Fruit fly (Drosophila melanogaster) whole organism, embryonic: ENCODE results near the gene CG17264.
A peak's percentile ranks its signal among the peaks of the same experiment; 100 is the strongest.

Experiments used
- Adf1 ChIP-seq: fragments of 200-800 bp; sonication (Bioruptor generic); IDR thresholded peaks from 2 replicates; pipeline ENCODE4 v1.3.6; 2022; ENCODE audit warnings: missing biosample characterization, missing genetic modification characterization
- CG10147 ChIP-seq: fragments of 200-800 bp; sonication (Bioruptor generic); optimal IDR thresholded peaks from 2 replicates; lab custom pipeline; 2019; ENCODE audit warnings: missing biosample characterization, mild to moderate bottlenecking, missing genetic modification characterization, moderate library complexity
- CG10209 ChIP-seq: fragments of 200-800 bp; sonication (Bioruptor generic); optimal IDR thresholded peaks from 3 replicates; lab custom pipeline; 2017; ENCODE audit warnings: missing biosample characterization, mild to moderate bottlenecking, missing genetic modification characterization, missing genetic modification reagents
- CG11093 ChIP-seq: fragments of 200-800 bp; sonication (Bioruptor generic); IDR thresholded peaks from 3 replicates; pipeline ENCODE4 v1.3.6; 2022; ENCODE audit warnings: missing biosample characterization, missing genetic modification characterization
- CG11695 ChIP-seq: fragments of 200-800 bp; sonication (Bioruptor generic); IDR thresholded peaks from 3 replicates; pipeline ENCODE4 v1.3.6; 2022; ENCODE audit warnings: missing biosample characterization, missing genetic modification characterization
- CG12155 ChIP-seq: fragments of 200-800 bp; sonication (Bioruptor generic); optimal IDR thresholded peaks from 3 replicates; lab custom pipeline; 2016; ENCODE audit warnings: missing biosample characterization, missing genetic modification characterization
- CG12659 ChIP-seq: fragments of 200-800 bp; sonication (Bioruptor generic); optimal IDR thresholded peaks from 3 replicates; lab custom pipeline; 2017; ENCODE audit warnings: mild to moderate bottlenecking, missing biosample characterization, missing genetic modification reagents, missing genetic modification characterization
- CG12769 ChIP-seq: fragments of 200-800 bp; sonication (Bioruptor generic); optimal IDR thresholded peaks from 2 replicates; lab custom pipeline; 2019; ENCODE audit warnings: missing biosample characterization, mild to moderate bottlenecking, missing genetic modification characterization, moderate library complexity
- CG13624 ChIP-seq: fragments of 200-800 bp; sonication (Bioruptor generic); optimal IDR thresholded peaks from 2 replicates; lab custom pipeline; 2016; ENCODE audit warnings: missing biosample characterization, missing genetic modification characterization
- CG13894 ChIP-seq: fragments of 200-800 bp; sonication (Bioruptor generic); optimal IDR thresholded peaks from 3 replicates; lab custom pipeline; 2018; ENCODE audit warnings: missing biosample characterization, mild to moderate bottlenecking, missing genetic modification characterization, moderate library complexity
- CG1529 ChIP-seq: fragments of 200-800 bp; sonication (Bioruptor generic); optimal IDR thresholded peaks from 3 replicates; lab custom pipeline; 2018; ENCODE audit warnings: missing biosample characterization, missing genetic modification characterization
- CG16813 ChIP-seq: fragments of 200-800 bp; sonication (Bioruptor generic); IDR thresholded peaks from 3 replicates; pipeline ENCODE4 v1.3.6; 2022; ENCODE audit warnings: missing biosample characterization, missing genetic modification characterization; ENCODE audit not compliant: partially characterized antibody
- CG17359 ChIP-seq: fragments of 200-800 bp; sonication (Bioruptor generic); optimal IDR thresholded peaks from 3 replicates; lab custom pipeline; 2018; ENCODE audit warnings: missing biosample characterization, mild to moderate bottlenecking, missing genetic modification characterization, moderate library complexity
- CG17361 ChIP-seq: fragments of 200-800 bp; sonication (Bioruptor generic); IDR thresholded peaks from 3 replicates; pipeline ENCODE4 v1.3.6; 2022; ENCODE audit warnings: missing biosample characterization, missing genetic modification characterization
- CG17568 ChIP-seq: fragments of 200-800 bp; sonication (Bioruptor generic); optimal IDR thresholded peaks from 2 replicates; lab custom pipeline; 2018; ENCODE audit warnings: missing biosample characterization, mild to moderate bottlenecking, missing genetic modification characterization, moderate library complexity
- CG17912 ChIP-seq: fragments of 200-800 bp; sonication (Bioruptor generic); optimal IDR thresholded peaks from 2 replicates; lab custom pipeline; 2018; ENCODE audit warnings: missing biosample characterization, mild to moderate bottlenecking, missing genetic modification characterization
- CG1792 ChIP-seq: fragments of 200-800 bp; sonication (Bioruptor generic); optimal IDR thresholded peaks from 2 replicates; lab custom pipeline; 2016; ENCODE audit warnings: missing biosample characterization, missing genetic modification characterization
- CG2199 ChIP-seq: fragments of 200-800 bp; sonication (Bioruptor generic); IDR thresholded peaks from 3 replicates; pipeline ENCODE4 v1.3.6; 2022; ENCODE audit warnings: missing biosample characterization, missing genetic modification characterization
- CG31388 ChIP-seq: fragments of 200-800 bp; sonication (Bioruptor generic); optimal IDR thresholded peaks from 2 replicates; lab custom pipeline; 2016; ENCODE audit warnings: missing biosample characterization, missing genetic modification characterization
- CG32532 ChIP-seq: fragments of 200-800 bp; sonication (Bioruptor generic); IDR thresholded peaks from 2 replicates; pipeline ENCODE4 v1.3.6; 2022; ENCODE audit warnings: missing biosample characterization, missing genetic modification characterization
- CG32767 ChIP-seq: fragments of 200-800 bp; sonication (Bioruptor generic); IDR thresholded peaks from 2 replicates; pipeline ENCODE4 v1.3.6; 2022; ENCODE audit warnings: missing biosample characterization, missing genetic modification characterization
- CG34376 ChIP-seq: fragments of 200-800 bp; sonication (Bioruptor generic); optimal IDR thresholded peaks from 2 replicates; lab custom pipeline; 2018; ENCODE audit warnings: missing biosample characterization, mild to moderate bottlenecking, missing genetic modification characterization
- CG6683 ChIP-seq: fragments of 200-800 bp; sonication (Bioruptor generic); optimal IDR thresholded peaks from 2 replicates; lab custom pipeline; 2017; ENCODE audit warnings: missing biosample characterization, mild to moderate bottlenecking, missing genetic modification characterization, missing genetic modification reagents
- CG7786 ChIP-seq: fragments of 200-800 bp; sonication (Bioruptor generic); optimal IDR thresholded peaks from 2 replicates; lab custom pipeline; 2016; ENCODE audit warnings: missing biosample characterization, missing genetic modification characterization
- CG8290 ChIP-seq, 3 experiments: fragments of 200-800 bp; sonication (Bioruptor generic); optimal IDR thresholded peaks; 2 replicates each; lab custom pipeline; 2016 to 2019; ENCODE audit warnings: missing biosample characterization in 3 of 3, missing genetic modification characterization in 3 of 3, mild to moderate bottlenecking in 2 of 3, moderate library complexity in 1 of 3
- D19B ChIP-seq: fragments of 200-800 bp; sonication (Bioruptor generic); optimal IDR thresholded peaks from 2 replicates; lab custom pipeline; 2017; ENCODE audit warnings: missing biosample characterization, mild to moderate bottlenecking, missing genetic modification characterization
- H2.0 ChIP-seq: fragments of 200-800 bp; sonication (Bioruptor generic); IDR thresholded peaks from 2 replicates; pipeline ENCODE4 v1.3.6; 2022; ENCODE audit warnings: missing biosample characterization, missing genetic modification characterization
- Hand ChIP-seq: fragments of 200-800 bp; sonication (Bioruptor generic); optimal IDR thresholded peaks from 2 replicates; lab custom pipeline; 2017; ENCODE audit warnings: mild to moderate bottlenecking, missing biosample characterization, missing genetic modification reagents, missing genetic modification characterization
- NC2α ChIP-seq: fragments of 200-800 bp; sonication (Bioruptor generic); optimal IDR thresholded peaks from 2 replicates; lab custom pipeline; 2016; ENCODE audit warnings: missing biosample characterization, missing genetic modification characterization
- NFAT ChIP-seq: fragments of 200-800 bp; sonication (Bioruptor generic); IDR thresholded peaks from 2 replicates; pipeline ENCODE4 v1.3.6; 2022; ENCODE audit warnings: missing biosample characterization, missing genetic modification characterization
- NfI ChIP-seq: fragments of 200-800 bp; sonication (Bioruptor generic); optimal IDR thresholded peaks from 3 replicates; lab custom pipeline; 2018; ENCODE audit warnings: missing biosample characterization, mild to moderate bottlenecking, missing genetic modification characterization, moderate library complexity
- Trl ChIP-seq, 3 experiments: fragments of >200 bp in 2 of 3; fragments of 200-800 bp in 1 of 3; sonication (Bioruptor generic) in 1 of 3; optimal IDR thresholded peaks; 2 replicates in 1 of 3; 3 replicates in 2 of 3; lab custom pipeline; 2016 to 2017; ENCODE audit warnings: missing biosample characterization in 1 of 3, missing genetic modification characterization in 1 of 3
- bab2 ChIP-seq: fragments of 200-800 bp; sonication (Bioruptor generic); optimal IDR thresholded peaks from 2 replicates; lab custom pipeline; 2016; ENCODE audit warnings: missing biosample characterization, missing genetic modification characterization
- ems ChIP-seq: fragments of 200-800 bp; sonication (Bioruptor generic); optimal IDR thresholded peaks from 3 replicates; lab custom pipeline; 2016; ENCODE audit warnings: missing biosample characterization, missing genetic modification characterization
- exex ChIP-seq: fragments of 200-800 bp; sonication (Bioruptor generic); optimal IDR thresholded peaks from 4 replicates; lab custom pipeline; 2018; ENCODE audit warnings: missing biosample characterization, mild to moderate bottlenecking, missing genetic modification characterization, moderate library complexity
- ftz-f1 ChIP-seq: fragments of 200-800 bp; sonication (Bioruptor generic); optimal IDR thresholded peaks from 2 replicates; lab custom pipeline; 2016; ENCODE audit warnings: missing biosample characterization, missing genetic modification characterization
- her ChIP-seq: fragments of 200-800 bp; sonication (Bioruptor generic); optimal IDR thresholded peaks from 2 replicates; lab custom pipeline; 2016; ENCODE audit warnings: missing biosample characterization, missing genetic modification characterization
- klu ChIP-seq: fragments of 200-800 bp; sonication (Bioruptor generic); IDR thresholded peaks from 2 replicates; pipeline ENCODE4 v1.3.6; 2022; ENCODE audit warnings: missing biosample characterization, missing genetic modification characterization
- lmd ChIP-seq: fragments of 200-800 bp; sonication (Bioruptor generic); IDR thresholded peaks from 2 replicates; pipeline ENCODE4 v1.3.6; 2022; ENCODE audit warnings: missing biosample characterization, missing genetic modification characterization
- maf-S ChIP-seq: fragments of 200-800 bp; sonication (Bioruptor generic); optimal IDR thresholded peaks from 2 replicates; lab custom pipeline; 2016; ENCODE audit warnings: missing biosample characterization, missing genetic modification characterization
- mam ChIP-seq: fragments of 200-800 bp; sonication (Bioruptor generic); optimal IDR thresholded peaks from 3 replicates; lab custom pipeline; 2016; ENCODE audit warnings: missing biosample characterization, missing genetic modification characterization
- org-1 ChIP-seq: fragments of 200-800 bp; sonication (Bioruptor generic); optimal IDR thresholded peaks from 2 replicates; lab custom pipeline; 2017; ENCODE audit warnings: missing biosample characterization, missing genetic modification characterization
- pho ChIP-seq: fragments of 200-800 bp; sonication (Bioruptor generic); optimal IDR thresholded peaks from 2 replicates; lab custom pipeline; 2016; ENCODE audit warnings: missing biosample characterization, missing genetic modification characterization
- row ChIP-seq: fragments of 200-800 bp; sonication (Bioruptor generic); IDR thresholded peaks from 3 replicates; pipeline ENCODE4 v1.3.6; 2022; ENCODE audit warnings: missing biosample characterization, missing genetic modification characterization
- sd ChIP-seq: fragments of 200-800 bp; sonication (Bioruptor generic); optimal IDR thresholded peaks from 3 replicates; lab custom pipeline; 2018; ENCODE audit warnings: missing biosample characterization, mild to moderate bottlenecking, missing genetic modification characterization, moderate library complexity
- seq ChIP-seq: fragments of 200-800 bp; sonication (Bioruptor generic); IDR thresholded peaks from 2 replicates; pipeline ENCODE4 v1.3.6; 2022; ENCODE audit warnings: missing biosample characterization, missing genetic modification characterization
- ssp ChIP-seq: fragments of 200-800 bp; sonication (Bioruptor generic); IDR thresholded peaks from 2 replicates; pipeline ENCODE4 v1.3.6; 2022; ENCODE audit warnings: missing biosample characterization, missing genetic modification characterization
- tin ChIP-seq: fragments of 200-800 bp; sonication (Bioruptor generic); optimal IDR thresholded peaks from 3 replicates; lab custom pipeline; 2016; ENCODE audit warnings: missing biosample characterization, missing genetic modification characterization

Gene CG17264

dm6 chr2L:3041918-3042615 is 23.8 kb downstream of the CG17264 start, which contains the start of gene CG17261 (continued):
- TF ChIP-seq klu (GFP tag; lab: Robert Waterston, UW), result no peak
- no peak for TF ChIP-seq CG8290 (GFP tag; optimal IDR thresholded peaks at IDR 0.05; lab: Kevin White, UChicago)
- TF ChIP-seq CG8290 (tag; optimal IDR thresholded peaks at IDR 0.05; lab: Kevin White, UChicago), result peak in 1 of 2 experiments; percentile 70
- TF ChIP-seq org-1 (GFP tag; lab: Kevin White, UChicago), result peak; percentile 4
- 0 out of 2 replicates have a peak, but pooled peaks have one; percentile 14 for TF ChIP-seq H2.0 (GFP tag; lab: Robert Waterston, UW)
- TF ChIP-seq bab2 (GFP tag; lab: Kevin White, UChicago), result peak; percentile 28
- TF ChIP-seq tin (GFP tag; lab: Kevin White, UChicago), result peak; percentile 37
- peak; percentile 99 for TF ChIP-seq CG34376
- peak; percentile 12 for TF ChIP-seq CG10209 (GFP tag; lab: Kevin White, UChicago)
- peak; percentile 55; the same call in 1 of the 2 replicates for TF ChIP-seq NFAT
- TF ChIP-seq sd (tag; lab: Kevin White, UChicago), result peak; percentile 88
- TF ChIP-seq NfI (GFP tag; lab: Kevin White, UChicago), result peak; percentile 15
- TF ChIP-seq CG17912 (GFP tag; lab: Kevin White, UChicago), result no peak
- TF ChIP-seq CG17361 (GFP tag; lab: Robert Waterston, UW), result 0 out of 3 replicates have a peak, but pooled peaks have one; percentile 8
- TF ChIP-seq exex (tag; lab: Kevin White, UChicago), result peak; percentile 97
- no peak for TF ChIP-seq maf-S (GFP tag; lab: Kevin White, UChicago)
- TF ChIP-seq Adf1 (GFP tag; lab: Robert Waterston, UW), result peak; percentile 58; the same call in 1 of the 2 replicates
- 0 out of 2 replicates have a peak, but pooled peaks have one; percentile 18 for TF ChIP-seq ssp (GFP tag; lab: Robert Waterston, UW)
- peak; percentile 24; the same call in 1 of the 2 replicates for TF ChIP-seq lmd (GFP tag; lab: Robert Waterston, UW)
- TF ChIP-seq CG6683 (GFP tag; lab: Kevin White, UChicago), result peak; percentile 6
- TF ChIP-seq pho (GFP tag; lab: Kevin White, UChicago), result peak; percentile 61
- peak; percentile 38 for TF ChIP-seq CG13624 (GFP tag; lab: Kevin White, UChicago)
- peak; percentile 49 for TF ChIP-seq Hand
- peak; percentile 59 for TF ChIP-seq mam (GFP tag; lab: Kevin White, UChicago)
- TF ChIP-seq CG7786 (GFP tag; lab: Kevin White, UChicago), result peak; percentile 22
- peak; percentile 75 for TF ChIP-seq CG32532 (GFP tag; lab: Robert Waterston, UW)
- no peak for TF ChIP-seq CG31388 (GFP tag; lab: Kevin White, UChicago)
- TF ChIP-seq CG1792, result no peak
- peak; percentile 23 for TF ChIP-seq ems (GFP tag; lab: Kevin White, UChicago)
- peak; percentile 27 for TF ChIP-seq CG12155 (GFP tag; lab: Kevin White, UChicago)
- TF ChIP-seq row, result peak; percentile 89
- peak; percentile 52; the same call in 1 of the 2 replicates for TF ChIP-seq seq (GFP tag; lab: Robert Waterston, UW)
- TF ChIP-seq CG10147 (GFP tag; lab: Kevin White, UChicago), result no peak
- peak; percentile 70 for TF ChIP-seq CG12769
- TF ChIP-seq D19B, result peak; percentile 10
- TF ChIP-seq CG11695 (GFP tag; lab: Robert Waterston, UW), result peak; percentile 37; the same call in 1 of the 3 replicates
- no peak for TF ChIP-seq NC2α
- peak; percentile 58 for TF ChIP-seq her (GFP tag; lab: Kevin White, UChicago)
- peak; percentile 87 for TF ChIP-seq ftz-f1
- TF ChIP-seq CG11093 (GFP tag; lab: Robert Waterston, UW), result no peak
- TF ChIP-seq CG12659, result peak; percentile 45
- TF ChIP-seq Trl (optimal IDR thresholded peaks at IDR 0.05; lab: Kevin White, UChicago), result no peak
- TF ChIP-seq Trl (GFP tag; optimal IDR thresholded peaks at IDR 0.05; lab: Kevin White, UChicago), result peak; percentile 37
- TF ChIP-seq CG16813, result no peak
- peak; percentile 30 for TF ChIP-seq CG17359 (tag; lab: Kevin White, UChicago)
- peak; percentile 16 for TF ChIP-seq CG13894
- no peak for TF ChIP-seq CG32767 (GFP tag; lab: Robert Waterston, UW)
- peak; percentile 4 for TF ChIP-seq CG17568 (GFP tag; lab: Kevin White, UChicago)
- TF ChIP-seq CG2199, result no peak
- no peak for TF ChIP-seq CG1529 (GFP tag; lab: Kevin White, UChicago)
